Worm (Caenorhabditis elegans): ENCODE measurements around the gene srd-13.

DNA sequence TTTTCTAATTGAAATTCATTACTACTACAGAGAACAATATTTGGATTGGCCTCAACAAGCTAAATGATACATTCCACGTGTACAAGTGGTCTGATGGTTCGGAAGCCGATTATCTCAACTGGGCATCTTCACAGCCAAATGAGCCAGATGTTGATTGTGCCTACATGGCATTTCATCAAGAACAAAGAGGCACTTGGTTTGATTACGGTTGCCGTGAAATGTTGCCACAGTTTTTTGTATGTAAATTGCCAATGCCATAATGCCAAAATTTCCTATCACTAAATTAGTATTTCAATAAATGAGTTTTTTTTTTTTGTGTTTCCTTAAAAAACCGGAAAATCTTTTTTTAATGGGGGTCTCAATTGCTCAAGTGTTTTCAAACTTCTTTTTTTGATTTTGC lies 19.2 kb upstream of the srd-13 start:
- no peak for TF ChIP-seq nhr-12 (tag; optimal IDR thresholded peaks at IDR 0.05)
- no peak for TF ChIP-seq fkh-10 (GFP tag; optimal IDR thresholded peaks at IDR 0.05)
- TF ChIP-seq blmp-1 (tag; optimal IDR thresholded peaks at IDR 0.05) = no peak
- TF ChIP-seq lin-35 (GFP tag; optimal IDR thresholded peaks at IDR 0.05) = no peak

Measured in whole organism, L1 larva.